Fruit fly (Drosophila melanogaster): ENCODE data around the gene cad.

cad gene

dm6 chr2L:20734066-20734686, 36.4 kb upstream of the cad start, which contains the start of gene TM9SF2 (continued):
- TF ChIP-seq emc (GFP tag; optimal IDR thresholded peaks at IDR 0.05) (no peak), Meics (GFP tag; optimal IDR thresholded peaks at IDR 0.05) (peak; percentile 61), Ssrp (tag; optimal IDR thresholded peaks at IDR 0.05) (no peak), Elba2 (GFP tag; optimal IDR thresholded peaks at IDR 0.05) (no peak), abd-A (tag; optimal IDR thresholded peaks at IDR 0.05) (no peak), CG2875 (GFP tag; optimal IDR thresholded peaks at IDR 0.05) (no peak), CG3995 (GFP tag; optimal IDR thresholded peaks at IDR 0.05) (no peak), CG1024 (GFP tag; IDR thresholded peaks at IDR 0.05) (no peak), rib (GFP tag; IDR thresholded peaks at IDR 0.05) (no peak), Drgx (GFP tag; IDR thresholded peaks at IDR 0.05) (no peak), CG2129 (GFP tag; IDR thresholded peaks at IDR 0.05; ENCODE audit: partially characterized antibody) (no peak), HmgD (GFP tag; optimal IDR thresholded peaks at IDR 0.05) (peak; percentile 36), CG18619 (GFP tag; optimal IDR thresholded peaks at IDR 0.05) (no peak), HmgZ (tag; optimal IDR thresholded peaks at IDR 0.05) (no peak), CG9727 (GFP tag; optimal IDR thresholded peaks at IDR 0.05) (no peak), CG13894 (tag; optimal IDR thresholded peaks at IDR 0.05) (no peak), CG10274 (GFP tag; optimal IDR thresholded peaks at IDR 0.05) (no peak), jigr1 (GFP tag; IDR thresholded peaks at IDR 0.05) (no peak), Bgb (GFP tag; IDR thresholded peaks at IDR 0.05; ENCODE audit: partially characterized antibody) (no peak; the same call in 1 of the 2 replicates), Doc3 (GFP tag; IDR thresholded peaks at IDR 0.05; ENCODE audit: partially characterized antibody) (no peak), Opbp (GFP tag; IDR thresholded peaks at IDR 0.05; ENCODE audit: partially characterized antibody) (no peak), dpn (GFP tag; optimal IDR thresholded peaks at IDR 0.05) (peak in 1 of 2 experiments; percentile 11), unc-4 (GFP tag; IDR thresholded peaks at IDR 0.05; ENCODE audit: partially characterized antibody) (no peak), CG10565 (GFP tag; optimal IDR thresholded peaks at IDR 0.05) (no peak), Jarid2 (GFP tag; optimal IDR thresholded peaks at IDR 0.05) (no peak), Oaz (GFP tag; IDR thresholded peaks at IDR 0.05) (no peak), ATbp (GFP tag; optimal IDR thresholded peaks at IDR 0.05) (no peak), CG17612 (GFP tag; IDR thresholded peaks at IDR 0.05) (no peak), CG32532 (GFP tag; IDR thresholded peaks at IDR 0.05) (peak; percentile 55), exex (tag; optimal IDR thresholded peaks at IDR 0.05) (no peak), CG12219 (GFP tag; optimal IDR thresholded peaks at IDR 0.05) (peak; percentile 0), CG8478 (optimal IDR thresholded peaks at IDR 0.05) (no peak), cad (GFP tag; optimal IDR thresholded peaks at IDR 0.05) (no peak), CkIIα-i1 (GFP tag; IDR thresholded peaks at IDR 0.05) (no peak), CG14014 (GFP tag; IDR thresholded peaks at IDR 0.05) (peak; percentile 22; the same call in 1 of the 2 replicates), tx (GFP tag; optimal IDR thresholded peaks at IDR 0.05) (no peak), ap (GFP tag; IDR thresholded peaks at IDR 0.05) (no peak), Dip2 (GFP tag; IDR thresholded peaks at IDR 0.05) (no peak), Chrac-16 (GFP tag; optimal IDR thresholded peaks at IDR 0.05) (peak; percentile 31), CG3838 (GFP tag; optimal IDR thresholded peaks at IDR 0.05) (no peak), mld (GFP tag; IDR thresholded peaks at IDR 0.05; ENCODE audit: partially characterized antibody) (no peak), toy (GFP tag; IDR thresholded peaks at IDR 0.05) (no peak), chinmo (GFP tag; IDR thresholded peaks at IDR 0.05; ENCODE audit: partially characterized antibody) (no peak), Rfx (GFP tag; IDR thresholded peaks at IDR 0.05) (peak; percentile 58; the same call in 1 of the 2 replicates), da (GFP tag; optimal IDR thresholded peaks at IDR 0.05) (no peak), CG9215 (GFP tag; IDR thresholded peaks at IDR 0.05) (peak; percentile 40; the same call in 1 of the 2 replicates), CG1602 (GFP tag; optimal IDR thresholded peaks at IDR 0.05) (peak; percentile 6), gcm (GFP tag; optimal IDR thresholded peaks at IDR 0.05) (no peak), CG31365 (tag; optimal IDR thresholded peaks at IDR 0.05) (no peak), z (GFP tag; IDR thresholded peaks at IDR 0.05) (no peak), mirr (GFP tag; optimal IDR thresholded peaks at IDR 0.05) (no peak)

All from whole organism, embryonic.